Fruit fly (Drosophila melanogaster) whole organism, larva: Measurements from ENCODE around the gene wts.

Experiments used
- noc ChIP-seq: fragments of 200-800 bp; sonication (Bioruptor generic); optimal IDR thresholded peaks from 3 replicates; lab custom pipeline; 2019; ENCODE audit warnings: missing biosample characterization, mild to moderate bottlenecking, missing genetic modification characterization, moderate library complexity

Gene wts

DNA sequence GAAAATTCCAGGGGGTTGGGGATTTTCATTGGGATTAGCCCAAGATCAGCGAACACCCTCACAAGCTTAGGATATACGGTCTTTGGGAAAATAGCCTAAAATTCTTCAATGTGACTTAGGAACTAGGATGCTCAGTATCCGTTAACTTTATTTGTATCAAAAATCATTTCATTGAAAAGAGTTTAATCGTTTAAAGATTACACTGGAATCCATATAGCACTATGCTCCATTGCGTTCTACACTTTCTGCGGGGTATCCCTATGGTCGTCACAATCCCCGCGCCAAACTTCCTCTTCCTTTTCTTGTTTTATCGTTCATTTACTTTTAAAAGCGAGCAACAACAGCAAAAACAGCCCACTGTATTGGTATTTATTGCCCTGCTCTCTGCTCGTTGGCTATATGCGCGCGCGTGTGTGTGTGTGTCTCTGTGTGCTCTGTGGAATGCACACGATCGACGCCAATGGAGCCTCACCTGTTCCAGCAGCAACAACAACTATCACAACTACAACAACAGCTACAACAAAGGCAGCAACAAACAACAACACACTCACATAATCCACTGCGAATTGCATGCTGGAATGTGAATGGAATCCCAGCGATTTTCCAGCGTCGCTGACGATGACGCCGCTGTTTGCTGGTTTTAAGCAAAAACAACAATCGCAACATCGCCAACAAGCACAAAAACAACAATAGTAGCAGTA lies 2.5 kb downstream of the wts start:
- TF ChIP-seq noc (tag; lab: Kevin White, UChicago) = no peak

dm6 chr3R:30803212-30803814 lies 3.1 kb downstream of the wts start:
- TF ChIP-seq noc (tag; lab: Kevin White, UChicago) = no peak

dm6 chr3R:30802779-30803178 lies 3.6 kb downstream of the wts start:
- no peak for TF ChIP-seq noc (tag; lab: Kevin White, UChicago)

dm6 chr3R:30802115-30802682 lies 4.2 kb downstream of the wts start:
- peak; percentile 90 for TF ChIP-seq noc (tag; lab: Kevin White, UChicago)

dm6 chr3R:30801463-30801862 lies 5.0 kb downstream of the wts start:
- TF ChIP-seq noc (tag; lab: Kevin White, UChicago) = no peak

DNA sequence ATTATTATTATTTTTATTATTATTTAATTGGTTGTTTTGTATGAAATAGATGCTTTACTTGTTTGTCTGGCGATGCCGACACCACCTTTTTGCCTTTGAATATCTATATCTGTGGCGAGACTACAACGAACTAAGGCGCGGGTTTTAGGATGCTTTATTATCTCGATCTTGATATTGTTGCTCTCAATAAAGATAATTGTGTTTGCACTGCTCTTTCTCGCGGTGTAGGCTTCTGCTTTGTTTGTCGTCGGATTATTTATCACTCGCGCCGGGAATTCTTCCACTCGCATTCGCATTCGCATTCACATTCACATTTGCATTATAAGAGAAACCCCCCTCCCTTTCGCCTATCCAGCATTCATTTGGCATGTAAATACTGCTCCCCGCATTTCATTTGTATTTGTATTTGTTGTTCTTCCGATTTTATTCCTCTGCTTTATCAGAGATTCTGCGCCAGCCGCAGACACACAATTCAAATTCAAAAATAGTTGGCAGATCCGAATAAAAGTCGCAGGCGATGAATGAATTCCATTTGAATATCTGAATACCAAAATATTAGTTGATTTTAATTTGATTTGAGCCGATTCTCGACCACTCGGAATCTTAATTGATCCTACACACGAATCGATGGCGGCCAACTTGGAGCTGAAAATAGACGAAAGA lies 6.0 kb downstream of the wts start:
- TF ChIP-seq noc (tag; lab: Kevin White, UChicago) = peak; percentile 74

- TF ChIP-seq noc (tag; lab: Kevin White, UChicago) = peak; percentile 53
Measured at dm6 chr3R:30797323-30797911, 9.0 kb downstream of the wts start.

dm6 chr3R:30796715-30797114 lies 9.7 kb downstream of the wts start:
- TF ChIP-seq noc (tag; lab: Kevin White, UChicago) = peak; percentile 6

DNA sequence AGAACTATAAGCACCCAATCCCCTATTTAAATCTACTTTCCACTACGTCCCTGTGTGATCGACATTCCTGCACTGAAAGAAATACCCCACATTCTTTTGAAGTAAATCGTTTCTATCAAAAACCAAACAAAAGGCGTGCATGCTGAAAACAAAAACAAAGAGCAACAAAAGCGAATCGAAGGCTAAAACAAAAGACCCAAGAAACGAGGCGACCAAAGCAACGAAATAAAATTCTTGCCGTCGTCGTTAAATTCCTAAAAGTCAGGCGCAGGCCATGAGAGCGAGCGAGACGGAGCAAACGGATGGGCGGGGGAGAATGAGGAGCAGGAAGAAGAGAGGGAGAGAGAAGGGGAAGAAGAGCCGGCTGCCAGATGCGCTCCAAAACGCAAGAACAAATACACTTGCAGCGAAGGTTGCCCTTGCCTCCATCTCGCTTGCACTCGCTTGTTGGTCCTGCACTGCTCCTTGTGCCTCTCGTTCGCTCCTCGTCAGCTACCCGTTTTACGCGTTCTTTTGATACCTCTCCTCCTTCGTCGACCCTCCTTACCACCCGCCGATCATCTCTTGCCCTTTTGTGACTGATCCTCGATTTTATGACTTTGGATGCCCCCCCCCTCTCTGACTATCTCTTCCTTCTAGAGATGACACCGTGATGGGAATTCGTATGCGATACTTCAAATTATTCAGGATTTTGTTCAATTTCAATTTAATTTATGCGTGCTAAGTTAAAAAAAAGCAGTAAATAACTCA lies 11.7 kb downstream of the wts start:
- TF ChIP-seq noc (tag; lab: Kevin White, UChicago) = no peak

- TF ChIP-seq noc (tag; lab: Kevin White, UChicago) = no peak
Measured at dm6 chr3R:30792959-30793358, 13.5 kb downstream of the wts start.

DNA sequence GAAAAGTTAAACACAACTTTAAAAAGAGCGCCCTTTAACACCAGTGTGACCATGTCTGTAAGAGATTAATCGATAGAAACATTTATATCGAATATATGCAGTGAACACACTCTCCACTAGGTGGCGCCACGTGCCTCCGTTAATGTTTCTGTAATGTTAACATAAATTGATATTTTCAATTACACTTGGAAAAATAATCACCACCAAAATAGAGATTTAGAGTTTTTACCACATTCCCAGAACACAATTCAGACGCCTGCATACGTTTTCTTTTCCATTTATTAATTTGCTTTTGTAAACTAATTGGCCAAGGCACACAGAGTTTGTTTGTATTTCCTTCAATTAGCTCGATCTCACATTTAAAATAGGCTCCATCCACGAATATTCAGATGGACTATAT lies 17.1 kb downstream of the wts start:
- no peak for TF ChIP-seq noc (tag; lab: Kevin White, UChicago)

DNA sequence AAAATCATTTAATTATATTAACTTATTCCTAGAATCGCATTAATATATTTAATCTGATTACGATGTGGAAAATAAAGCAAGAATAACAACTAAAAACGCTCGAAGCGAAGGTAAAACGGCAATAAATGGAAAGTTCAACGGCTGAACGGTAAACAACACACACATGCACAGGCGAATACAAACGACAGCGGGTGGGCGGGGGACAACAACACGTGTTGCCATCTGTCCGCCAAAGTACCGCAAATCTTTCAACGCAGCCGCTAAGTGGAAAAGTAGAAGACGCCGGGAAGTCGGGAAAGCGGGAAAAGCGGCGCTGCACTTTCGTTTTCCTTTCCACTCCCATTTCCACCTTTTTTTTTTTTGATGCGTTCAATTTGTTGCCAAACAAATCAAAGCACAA lies 23.9 kb downstream of the wts start:
- no peak for TF ChIP-seq noc (tag; lab: Kevin White, UChicago)

DNA sequence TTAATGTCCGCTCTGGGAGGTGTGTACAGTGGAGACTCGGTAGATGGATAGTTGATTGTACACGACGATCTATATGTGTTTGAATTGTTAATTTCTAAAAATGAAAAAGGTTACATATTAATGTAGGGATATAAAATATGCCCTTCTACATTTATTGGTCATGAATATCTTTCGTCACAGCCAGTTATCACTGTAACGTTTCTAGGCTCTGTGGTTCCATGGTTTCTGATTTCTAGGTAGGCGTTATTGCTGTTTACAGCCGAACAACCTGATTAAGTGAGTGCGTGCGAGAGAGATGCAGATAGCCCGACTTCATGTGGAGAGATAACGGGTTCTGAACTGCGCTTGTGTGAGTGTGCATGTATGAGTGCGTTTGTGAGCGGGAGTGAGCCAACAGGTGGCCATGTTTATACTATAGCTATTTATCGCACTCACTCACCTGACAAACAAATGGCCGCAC lies 24.7 kb downstream of the wts start:
- peak; percentile 95 for TF ChIP-seq noc (tag; lab: Kevin White, UChicago)

DNA sequence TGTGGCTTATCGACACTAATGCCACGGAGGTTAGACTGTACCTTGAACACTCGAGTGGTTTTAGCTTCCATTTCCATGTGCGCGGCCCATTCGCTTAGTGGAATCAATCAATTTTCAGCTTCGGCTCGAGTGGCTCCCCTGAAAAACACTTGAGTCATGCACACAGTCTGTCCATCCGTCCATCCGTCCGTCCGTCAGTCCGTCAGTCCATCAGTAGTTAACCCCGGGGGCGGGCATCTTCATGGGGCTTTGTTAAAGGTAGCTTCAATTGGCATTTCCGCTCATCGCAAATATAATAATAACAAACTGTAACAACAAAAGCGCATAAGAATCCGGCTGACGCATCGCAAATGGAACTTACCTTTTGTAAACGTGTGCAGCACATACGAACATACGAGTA lies 25.3 kb downstream of the wts start:
- no peak for TF ChIP-seq noc (tag; lab: Kevin White, UChicago)

DNA sequence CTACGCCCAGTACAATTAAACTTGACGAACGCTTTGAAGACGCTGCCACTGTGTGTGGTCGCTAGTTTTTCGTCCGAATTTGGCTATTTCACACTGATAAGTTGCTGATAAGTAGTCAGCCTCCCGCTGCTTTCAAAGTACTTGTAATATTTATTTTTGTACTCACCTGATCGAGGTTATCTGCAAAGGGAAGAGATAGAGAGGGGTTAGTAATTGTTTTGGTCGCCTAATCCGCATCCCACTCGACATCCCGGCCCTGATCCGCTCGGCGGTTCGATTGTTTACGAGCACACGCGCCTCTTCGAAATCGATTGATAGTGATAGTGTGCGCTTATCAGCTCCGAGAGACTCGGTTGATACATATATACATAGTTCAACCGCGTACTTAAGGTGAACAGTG lies 26.0 kb downstream of the wts start:
- TF ChIP-seq noc (tag; lab: Kevin White, UChicago) = peak; percentile 2
